Fruit fly (Drosophila melanogaster) whole organism, embryonic: ENCODE data around the gene CG17321.

Experiments used
- ATbp ChIP-seq: fragments of 200-800 bp; sonication (Bioruptor generic); optimal IDR thresholded peaks from 2 replicates; lab custom pipeline; 2017; ENCODE audit warnings: missing biosample characterization, mild to moderate bottlenecking, missing genetic modification characterization, missing genetic modification reagents
- Bdp1 ChIP-seq: fragments of 200-800 bp; sonication (Bioruptor generic); optimal IDR thresholded peaks from 3 replicates; lab custom pipeline; 2016; ENCODE audit warnings: missing biosample characterization, missing genetic modification characterization
- BtbVII ChIP-seq: fragments of 200-800 bp; sonication (Bioruptor generic); optimal IDR thresholded peaks from 3 replicates; lab custom pipeline; 2017; ENCODE audit warnings: missing biosample characterization, mild to moderate bottlenecking, missing genetic modification characterization
- CG1024 ChIP-seq: fragments of 200-800 bp; sonication (Bioruptor generic); IDR thresholded peaks from 2 replicates; pipeline ENCODE4 v1.3.6; 2022; ENCODE audit warnings: missing biosample characterization, missing genetic modification characterization
- CG10274 ChIP-seq: fragments of 200-800 bp; sonication (Bioruptor generic); optimal IDR thresholded peaks from 3 replicates; lab custom pipeline; 2017; ENCODE audit warnings: missing biosample characterization, mild to moderate bottlenecking, missing genetic modification characterization
- CG10654 ChIP-seq: fragments of 200-800 bp; sonication (Bioruptor generic); optimal IDR thresholded peaks from 2 replicates; lab custom pipeline; 2016; ENCODE audit warnings: missing biosample characterization, missing genetic modification characterization
- CG10959 ChIP-seq: fragments of 200-800 bp; sonication (Bioruptor generic); IDR thresholded peaks from 2 replicates; pipeline ENCODE4 v1.3.6; 2022; ENCODE audit warnings: missing biosample characterization, missing genetic modification characterization
- CG11247 ChIP-seq: fragments of 200-800 bp; sonication (Bioruptor generic); IDR thresholded peaks from 2 replicates; pipeline ENCODE4 v1.3.6; 2022; ENCODE audit warnings: missing biosample characterization, missing genetic modification characterization
- CG1602 ChIP-seq: fragments of 200-800 bp; sonication (Bioruptor generic); optimal IDR thresholded peaks from 3 replicates; lab custom pipeline; 2016; ENCODE audit warnings: missing biosample characterization, missing genetic modification characterization
- CG17361 ChIP-seq: fragments of 200-800 bp; sonication (Bioruptor generic); IDR thresholded peaks from 3 replicates; pipeline ENCODE4 v1.3.6; 2022; ENCODE audit warnings: missing biosample characterization, missing genetic modification characterization
- CG17612 ChIP-seq: fragments of 200-800 bp; sonication (Bioruptor generic); IDR thresholded peaks from 2 replicates; pipeline ENCODE4 v1.3.6; 2022; ENCODE audit warnings: missing biosample characterization, missing genetic modification characterization
- CG18476 ChIP-seq: fragments of 200-800 bp; sonication (Bioruptor generic); optimal IDR thresholded peaks from 2 replicates; lab custom pipeline; 2016; ENCODE audit warnings: missing biosample characterization, mild to moderate bottlenecking, missing genetic modification characterization
- CG18599 ChIP-seq: fragments of 200-800 bp; sonication (Bioruptor generic); optimal IDR thresholded peaks from 3 replicates; lab custom pipeline; 2017; ENCODE audit warnings: missing biosample characterization, missing genetic modification characterization, mild to moderate bottlenecking, moderate library complexity, missing genetic modification reagents
- CG2202 ChIP-seq: fragments of 200-800 bp; sonication (Bioruptor generic); optimal IDR thresholded peaks from 2 replicates; lab custom pipeline; 2018; ENCODE audit warnings: missing biosample characterization, mild to moderate bottlenecking, missing genetic modification characterization
- CG30020 ChIP-seq: fragments of 200-800 bp; optimal IDR thresholded peaks from 2 replicates; lab custom pipeline; 2019; ENCODE audit warnings: missing biosample characterization, mild to moderate bottlenecking, missing genetic modification characterization, moderate library complexity
- CG30403 ChIP-seq: fragments of 200-800 bp; sonication (Bioruptor generic); optimal IDR thresholded peaks from 3 replicates; lab custom pipeline; 2016; ENCODE audit warnings: missing biosample characterization, missing genetic modification characterization
- CG31224 ChIP-seq: fragments of 200-800 bp; sonication (Bioruptor generic); IDR thresholded peaks from 2 replicates; pipeline ENCODE4 v1.3.6; 2022; ENCODE audit warnings: missing biosample characterization, missing genetic modification characterization
- CG3281 ChIP-seq: fragments of 200-800 bp; sonication (Bioruptor generic); optimal IDR thresholded peaks from 3 replicates; lab custom pipeline; 2017; ENCODE audit warnings: missing biosample characterization, mild to moderate bottlenecking, missing genetic modification characterization
- CG3407 ChIP-seq: fragments of 200-800 bp; sonication (Bioruptor generic); optimal IDR thresholded peaks from 2 replicates; lab custom pipeline; 2018; ENCODE audit warnings: missing biosample characterization, mild to moderate bottlenecking, missing genetic modification characterization
- CG5245 ChIP-seq: fragments of 200-800 bp; sonication (Bioruptor generic); optimal IDR thresholded peaks from 3 replicates; lab custom pipeline; 2016; ENCODE audit warnings: missing biosample characterization, missing genetic modification characterization
- CG6689 ChIP-seq: fragments of 200-800 bp; sonication (Bioruptor generic); IDR thresholded peaks from 2 replicates; pipeline ENCODE4 v1.3.6; 2022; ENCODE audit warnings: missing biosample characterization, missing genetic modification characterization
- CG7963 ChIP-seq: fragments of 200-800 bp; sonication (Bioruptor generic); IDR thresholded peaks from 3 replicates; pipeline ENCODE4 v1.3.6; 2022; ENCODE audit warnings: missing biosample characterization, missing genetic modification characterization; ENCODE audit not compliant: partially characterized antibody
- Doc2 ChIP-seq: fragments of 200-800 bp; sonication (Bioruptor generic); IDR thresholded peaks from 2 replicates; pipeline ENCODE4 v1.3.6; 2022; ENCODE audit warnings: missing biosample characterization, missing genetic modification characterization
- E2f2 ChIP-seq: fragments of 200-800 bp; sonication (Bioruptor generic); IDR thresholded peaks from 2 replicates; pipeline ENCODE4 v1.3.6; 2022; ENCODE audit warnings: missing biosample characterization, missing genetic modification characterization
- HHEX ChIP-seq: fragments of 200-800 bp; sonication (Bioruptor generic); optimal IDR thresholded peaks from 3 replicates; lab custom pipeline; 2017; ENCODE audit warnings: missing biosample characterization, mild to moderate bottlenecking, missing genetic modification characterization, missing genetic modification reagents
- HLH4C ChIP-seq: fragments of 200-800 bp; sonication (Bioruptor generic); IDR thresholded peaks from 3 replicates; pipeline ENCODE4 v1.3.6; 2022; ENCODE audit warnings: missing biosample characterization, missing genetic modification characterization; ENCODE audit not compliant: partially characterized antibody
- Hsf ChIP-seq: fragments of 200-800 bp; sonication (Bioruptor generic); optimal IDR thresholded peaks from 3 replicates; lab custom pipeline; 2016; ENCODE audit warnings: missing biosample characterization, missing genetic modification characterization
- Myb ChIP-seq: fragments of 200-800 bp; sonication (Bioruptor generic); optimal IDR thresholded peaks from 2 replicates; lab custom pipeline; 2016; ENCODE audit warnings: missing biosample characterization, missing genetic modification characterization
- NC2α ChIP-seq: fragments of 200-800 bp; sonication (Bioruptor generic); optimal IDR thresholded peaks from 2 replicates; lab custom pipeline; 2016; ENCODE audit warnings: missing biosample characterization, missing genetic modification characterization
- Sin3A ChIP-seq: fragments of >200 bp; optimal IDR thresholded peaks from 2 replicates; lab custom pipeline; 2018
- Sox102F ChIP-seq: fragments of 200-800 bp; sonication (Bioruptor generic); optimal IDR thresholded peaks from 2 replicates; lab custom pipeline; 2018; ENCODE audit warnings: missing biosample characterization, mild to moderate bottlenecking, missing genetic modification characterization, moderate library complexity
- br ChIP-seq: fragments of >200 bp; optimal IDR thresholded peaks from 2 replicates; lab custom pipeline; 2017
- bsh ChIP-seq, 2 experiments: fragments of 200-800 bp; sonication (Bioruptor generic); optimal IDR thresholded peaks; 2 replicates each; lab custom pipeline; 2017 to 2018; ENCODE audit warnings: mild to moderate bottlenecking in 2 of 2, missing biosample characterization in 2 of 2, missing genetic modification characterization in 2 of 2, moderate library complexity in 1 of 2
- cato ChIP-seq: fragments of 200-800 bp; sonication (Bioruptor generic); optimal IDR thresholded peaks from 2 replicates; lab custom pipeline; 2016; ENCODE audit warnings: missing biosample characterization, missing genetic modification characterization, borderline replicate concordance
- chn ChIP-seq: fragments of 200-800 bp; sonication (Bioruptor generic); optimal IDR thresholded peaks from 2 replicates; lab custom pipeline; 2016; ENCODE audit warnings: missing biosample characterization, missing genetic modification characterization
- ci ChIP-seq: fragments of 200-800 bp; sonication (Bioruptor generic); IDR thresholded peaks from 3 replicates; pipeline ENCODE4 v1.3.6; 2022; ENCODE audit warnings: missing biosample characterization, missing genetic modification characterization
- croc ChIP-seq: fragments of 200-800 bp; sonication (Bioruptor generic); conservative IDR thresholded peaks from 3 replicates; pipeline ENCODE4 v1.3.6; 2022; ENCODE audit warnings: missing biosample characterization, missing genetic modification characterization
- dmrt99B ChIP-seq: fragments of 200-800 bp; sonication (Bioruptor generic); optimal IDR thresholded peaks from 2 replicates; lab custom pipeline; 2018; ENCODE audit warnings: missing biosample characterization, mild to moderate bottlenecking, missing genetic modification characterization, moderate library complexity
- eve ChIP-seq, 2 experiments: fragments of >200 bp; optimal IDR thresholded peaks; 2 replicates each; lab custom pipeline; 2017; ENCODE audit warnings: missing biosample characterization in 2 of 2, missing genetic modification characterization in 2 of 2
- exex ChIP-seq: fragments of 200-800 bp; sonication (Bioruptor generic); optimal IDR thresholded peaks from 4 replicates; lab custom pipeline; 2018; ENCODE audit warnings: missing biosample characterization, mild to moderate bottlenecking, missing genetic modification characterization, moderate library complexity
- grau ChIP-seq: fragments of 200-800 bp; optimal IDR thresholded peaks from 3 replicates; lab custom pipeline; 2019; ENCODE audit warnings: missing biosample characterization, mild to moderate bottlenecking, missing genetic modification characterization, moderate library complexity
- ind ChIP-seq: fragments of 200-800 bp; sonication (Bioruptor generic); optimal IDR thresholded peaks from 3 replicates; lab custom pipeline; 2016; ENCODE audit warnings: missing biosample characterization, missing genetic modification characterization
- p53 ChIP-seq: fragments of 200-800 bp; sonication (Bioruptor generic); optimal IDR thresholded peaks from 2 replicates; lab custom pipeline; 2016; ENCODE audit warnings: missing biosample characterization, missing genetic modification characterization
- pfk ChIP-seq: fragments of 200-800 bp; sonication (Bioruptor generic); optimal IDR thresholded peaks from 2 replicates; lab custom pipeline; 2018; ENCODE audit warnings: missing biosample characterization, mild to moderate bottlenecking, missing genetic modification characterization, moderate library complexity
- pnt ChIP-seq: fragments of 200-800 bp; sonication (Bioruptor generic); optimal IDR thresholded peaks from 3 replicates; lab custom pipeline; 2016; ENCODE audit warnings: missing biosample characterization, missing genetic modification characterization
- rib ChIP-seq: fragments of 200-800 bp; sonication (Bioruptor generic); IDR thresholded peaks from 2 replicates; pipeline ENCODE4 v1.3.6; 2022; ENCODE audit warnings: missing biosample characterization, missing genetic modification characterization
- shn ChIP-seq: fragments of 200-800 bp; sonication (Bioruptor generic); optimal IDR thresholded peaks from 3 replicates; lab custom pipeline; 2016; ENCODE audit warnings: missing biosample characterization, missing genetic modification characterization
- sim ChIP-seq: fragments of 200-800 bp; sonication (Bioruptor generic); IDR thresholded peaks from 2 replicates; pipeline ENCODE4 v1.3.6; 2022; ENCODE audit warnings: missing biosample characterization, missing genetic modification characterization
- tap ChIP-seq: fragments of 200-800 bp; optimal IDR thresholded peaks from 3 replicates; lab custom pipeline; 2019; ENCODE audit warnings: missing biosample characterization, mild to moderate bottlenecking, missing genetic modification characterization, moderate library complexity
- tin ChIP-seq: fragments of 200-800 bp; sonication (Bioruptor generic); optimal IDR thresholded peaks from 3 replicates; lab custom pipeline; 2016; ENCODE audit warnings: missing biosample characterization, missing genetic modification characterization
- unpg ChIP-seq: fragments of 200-800 bp; sonication (Bioruptor generic); optimal IDR thresholded peaks from 3 replicates; lab custom pipeline; 2018; ENCODE audit warnings: missing biosample characterization, mild to moderate bottlenecking, missing genetic modification characterization, moderate library complexity
- wdn ChIP-seq: fragments of 200-800 bp; sonication (Bioruptor generic); IDR thresholded peaks from 2 replicates; pipeline ENCODE4 v1.3.6; 2022; ENCODE audit warnings: missing biosample characterization, missing genetic modification characterization

The CG17321 gene

DNA sequence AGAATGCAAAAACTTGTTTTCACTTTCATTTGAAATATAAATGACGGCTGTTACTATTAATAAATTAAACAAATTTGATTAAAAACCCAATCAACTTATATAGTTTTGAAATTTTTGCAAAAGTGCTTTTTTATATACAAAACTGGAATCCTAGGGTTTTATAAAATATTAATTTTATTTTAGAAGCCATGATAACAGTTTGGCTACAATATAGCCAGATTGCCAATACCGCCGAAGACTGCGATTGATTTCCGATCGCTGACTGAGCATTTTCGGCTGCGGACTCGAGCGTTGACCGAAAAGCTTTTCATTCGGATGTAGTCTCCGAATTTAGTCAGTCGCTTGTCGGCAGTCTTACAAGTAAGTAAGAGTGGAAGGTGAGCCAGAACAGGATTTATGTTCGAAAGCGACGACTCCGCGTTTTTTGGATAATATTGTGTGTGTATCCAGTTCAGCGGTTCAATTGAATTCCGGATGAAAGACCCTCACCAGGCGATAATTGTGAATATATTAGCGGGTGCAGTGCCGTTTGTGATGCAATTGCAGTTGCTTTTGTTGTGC is 21.7 kb upstream of the CG17321 start, which contains the start of gene Ugt36D1 (continued):
- TF ChIP-seq CG30403, result no peak
- no peak for TF ChIP-seq CG2202 (tag; lab: Kevin White, UChicago)
- no peak for TF ChIP-seq CG10274 (GFP tag; lab: Kevin White, UChicago)
- no peak for TF ChIP-seq br (lab: Kevin White, UChicago)
- no peak for TF ChIP-seq Hsf
- TF ChIP-seq HLH4C, result no peak
- TF ChIP-seq NC2α, result no peak
- no peak for TF ChIP-seq shn (GFP tag; lab: Kevin White, UChicago)
- TF ChIP-seq ind, result no peak
- TF ChIP-seq CG30020 (tag; lab: Kevin White, UChicago), result no peak
- TF ChIP-seq CG17612 (GFP tag; lab: Robert Waterston, UW), result no peak
- 0 out of 2 replicates have a peak, but pooled peaks have one; percentile 26 for TF ChIP-seq rib (GFP tag; lab: Robert Waterston, UW)
- TF ChIP-seq cato (GFP tag; lab: Kevin White, UChicago), result no peak
- peak; percentile 2 for TF ChIP-seq p53 (GFP tag; lab: Kevin White, UChicago)
- TF ChIP-seq Bdp1 (GFP tag; lab: Kevin White, UChicago), result no peak
- TF ChIP-seq dmrt99B, result no peak
- no peak for TF ChIP-seq CG10654 (GFP tag; lab: Kevin White, UChicago)
- no peak for TF ChIP-seq CG5245 (GFP tag; lab: Kevin White, UChicago)
- no peak for TF ChIP-seq exex (tag; lab: Kevin White, UChicago)
- TF ChIP-seq pnt (GFP tag; lab: Kevin White, UChicago), result no peak
- no peak for TF ChIP-seq CG1602 (GFP tag; lab: Kevin White, UChicago)
- peak; percentile 74; the same call in 2 of the 3 replicates for TF ChIP-seq ci
- no peak for TF ChIP-seq CG1024 (GFP tag; lab: Robert Waterston, UW)
- no peak for TF ChIP-seq CG6689
- no peak for TF ChIP-seq CG11247 (GFP tag; lab: Robert Waterston, UW)
- TF ChIP-seq tin (GFP tag; lab: Kevin White, UChicago), result no peak
- TF ChIP-seq pfk (GFP tag; lab: Kevin White, UChicago), result no peak
- TF ChIP-seq HHEX, result no peak
- no peak for TF ChIP-seq E2f2
- TF ChIP-seq grau (tag; lab: Kevin White, UChicago), result no peak
- TF ChIP-seq Doc2 (GFP tag; lab: Robert Waterston, UW), result no peak
- TF ChIP-seq CG17361, result peak; percentile 26; the same call in 1 of the 3 replicates
- no peak for TF ChIP-seq wdn (GFP tag; lab: Robert Waterston, UW)
- no peak for TF ChIP-seq BtbVII (GFP tag; lab: Kevin White, UChicago)
- no peak for TF ChIP-seq CG31224
- TF ChIP-seq CG18599 (GFP tag; lab: Kevin White, UChicago), result no peak
- TF ChIP-seq CG10959 (GFP tag; lab: Robert Waterston, UW), result no peak
- TF ChIP-seq Myb (GFP tag; lab: Kevin White, UChicago), result no peak
- TF ChIP-seq Sin3A (lab: Kevin White, UChicago), result no peak
- no peak for TF ChIP-seq eve (GFP tag; optimal IDR thresholded peaks at IDR 0.05; lab: Kevin White, UChicago)
- TF ChIP-seq Sox102F, result no peak
- TF ChIP-seq CG7963, result no peak
- no peak for TF ChIP-seq tap (tag; lab: Kevin White, UChicago)
- TF ChIP-seq ATbp, result no peak
- peak; percentile 0 for TF ChIP-seq CG3281 (GFP tag; lab: Kevin White, UChicago)
- no peak for TF ChIP-seq bsh (GFP tag; optimal IDR thresholded peaks at IDR 0.05; lab: Kevin White, UChicago)
- TF ChIP-seq croc, result no peak
- no peak for TF ChIP-seq unpg (GFP tag; lab: Kevin White, UChicago)
- TF ChIP-seq chn (GFP tag; lab: Kevin White, UChicago), result no peak
- no peak for TF ChIP-seq CG3407 (GFP tag; lab: Kevin White, UChicago)
- TF ChIP-seq CG18476, result no peak
- TF ChIP-seq sim (GFP tag; lab: Robert Waterston, UW), result no peak
